Worm (Caenorhabditis elegans) whole organism, late embryonic: ENCODE data around the gene ccdc-47.
A peak's percentile ranks its signal among the peaks of the same experiment; 100 is the strongest.

Experiments used
- ahr-1 ChIP-seq: sonication (generic microtip); optimal IDR thresholded peaks from 2 replicates; lab custom pipeline; 2016; ENCODE audit warnings: missing genetic modification characterization, missing compliant biosample characterization
- ama-1 ChIP-seq: fragments of 150-350 bp; optimal IDR thresholded peaks from 2 replicates; lab custom pipeline; 2014
- elt-2 ChIP-seq: sonication (generic microtip); optimal IDR thresholded peaks from 2 replicates; lab custom pipeline; 2016; ENCODE audit warnings: missing genetic modification reagents, missing genetic modification characterization, missing compliant biosample characterization
- elt-4 ChIP-seq: sonication (generic microtip); optimal IDR thresholded peaks from 2 replicates; lab custom pipeline; 2016; ENCODE audit warnings: missing genetic modification characterization, missing compliant biosample characterization
- fkh-10 ChIP-seq: fragments of 150-350 bp; optimal IDR thresholded peaks from 2 replicates; lab custom pipeline; 2014; ENCODE audit warnings: missing biosample characterization, missing genetic modification reagents, missing genetic modification characterization
- nfya-1 ChIP-seq: sonication (generic microtip); optimal IDR thresholded peaks from 2 replicates; lab custom pipeline; 2017; ENCODE audit warnings: missing genetic modification characterization, mild to moderate bottlenecking, missing compliant biosample characterization, antibody characterized with exemption, moderate library complexity
- nhr-11 ChIP-seq: fragments of 150-350 bp; optimal IDR thresholded peaks from 2 replicates; lab custom pipeline; 2014; ENCODE audit warnings: missing biosample characterization, missing genetic modification characterization
- odd-2 ChIP-seq: sonication (generic microtip); optimal IDR thresholded peaks from 2 replicates; lab custom pipeline; 2017; ENCODE audit warnings: antibody characterized with exemption, mild to moderate bottlenecking, missing genetic modification characterization, missing compliant biosample characterization
- sox-4 ChIP-seq: sonication (generic microtip); optimal IDR thresholded peaks from 2 replicates; lab custom pipeline; 2017; ENCODE audit warnings: mild to moderate bottlenecking, missing genetic modification characterization, inconsistent platforms, missing compliant biosample characterization
- syd-9 ChIP-seq: sonication (generic microtip); optimal IDR thresholded peaks from 2 replicates; lab custom pipeline; 2016; ENCODE audit warnings: mild to moderate bottlenecking, missing genetic modification characterization, moderate library complexity, missing compliant biosample characterization
- tbx-7 ChIP-seq: sonication (generic microtip); optimal IDR thresholded peaks from 2 replicates; lab custom pipeline; 2016; ENCODE audit warnings: missing genotype, missing genetic modification characterization, missing compliant biosample characterization
- unc-3 ChIP-seq, 2 experiments: fragments of 200-800 bp in 1 of 2; sonication (Bioruptor generic) in 1 of 2; sonication (generic microtip) in 1 of 2; conservative IDR thresholded peaks in 1 of 2; optimal IDR thresholded peaks in 1 of 2; 2 replicates each; pipeline versions ENCODE4 v1.3.6 to Lab custom; 2016 to 2022; ENCODE audit warnings: missing compliant biosample characterization in 2 of 2, missing genetic modification characterization in 2 of 2, missing genetic modification reagents in 1 of 2

DNA sequence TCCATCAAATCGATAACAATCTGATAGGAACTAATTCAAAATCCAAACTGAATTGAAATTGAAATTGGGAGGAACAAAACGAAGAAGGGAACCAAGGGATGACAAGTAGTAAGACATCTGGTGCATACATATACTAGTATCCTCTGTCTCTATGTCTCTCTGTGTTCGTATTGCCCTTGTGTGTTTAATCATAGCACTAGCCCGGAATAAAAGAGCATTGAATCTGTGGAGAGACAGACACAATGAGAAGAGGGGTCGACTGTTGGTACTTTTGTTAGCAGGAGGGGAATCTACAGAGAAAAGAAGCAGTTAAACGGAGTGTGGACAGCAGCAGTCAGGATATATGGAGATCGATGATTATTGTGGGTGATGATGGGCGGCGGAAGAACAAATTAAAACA, 1.1 kb upstream of the ccdc-47 start:
- no peak for TF ChIP-seq elt-2 (tag; lab: Kevin White, UChicago)
- no peak for TF ChIP-seq tbx-7 (tag; lab: Kevin White, UChicago)
- TF ChIP-seq fkh-10 (GFP tag; lab: Kevin White, UChicago), result no peak
- TF ChIP-seq syd-9, result no peak
- TF ChIP-seq odd-2 (tag; lab: Kevin White, UChicago), result no peak
- TF ChIP-seq nfya-1, result peak; percentile 60
- no peak for TF ChIP-seq sox-4 (tag; lab: Kevin White, UChicago)
- TF ChIP-seq ama-1, result no peak
- TF ChIP-seq nhr-11 (tag; lab: Kevin White, UChicago), result no peak
- TF ChIP-seq ahr-1 (tag; lab: Kevin White, UChicago), result no peak
- TF ChIP-seq elt-4, result no peak
- TF ChIP-seq unc-3 (GFP tag; conservative IDR thresholded peaks at IDR 0.05; lab: Robert Waterston, UW), result no peak
- TF ChIP-seq unc-3 (tag; optimal IDR thresholded peaks at IDR 0.05; lab: Kevin White, UChicago), result no peak
